Fruit fly (Drosophila melanogaster) Kc167 (cell line): Measurements from ENCODE around the gene AhcyL1.

Source experiments
- Sin3A ChIP-seq: fragments of >200 bp; optimal IDR thresholded peaks from 2 replicates; lab custom pipeline; 2018; ENCODE audit warnings: missing external identifiers
- h ChIP-seq: fragments of >200 bp; optimal IDR thresholded peaks from 3 replicates; lab custom pipeline; 2018; ENCODE audit warnings: missing external identifiers
- insv ChIP-seq: fragments of >200 bp; optimal IDR thresholded peaks from 3 replicates; lab custom pipeline; 2018; ENCODE audit warnings: missing external identifiers
- psq ChIP-seq: fragments of >200 bp; optimal IDR thresholded peaks from 2 replicates; lab custom pipeline; 2017; ENCODE audit warnings: missing external identifiers
- ttk ChIP-seq: sonication (Bioruptor generic); optimal IDR thresholded peaks from 2 replicates; lab custom pipeline; 2017; ENCODE audit warnings: missing external identifiers

- no peak for TF ChIP-seq Sin3A
- no peak for TF ChIP-seq h (lab: Kevin White, UChicago)
- no peak for TF ChIP-seq insv (lab: Kevin White, UChicago)
- TF ChIP-seq psq (lab: Kevin White, UChicago), result no peak
- TF ChIP-seq ttk (lab: Kevin White, UChicago), result no peak
These were observed 27.0 kb upstream of the AhcyL1 start for dm6 chr3L:2799110-2799618.
